Worm (Caenorhabditis elegans) whole organism, L4/young adult: ENCODE data around the gene ZK632.9.

Experiments used
- W03F9.2 ChIP-seq: fragments of 150-350 bp; optimal IDR thresholded peaks from 2 replicates; lab custom pipeline; 2014; ENCODE audit warnings: missing biosample characterization, missing genetic modification characterization
- dao-5 ChIP-seq: sonication (generic microtip); optimal IDR thresholded peaks from 2 replicates; lab custom pipeline; 2016; ENCODE audit warnings: missing genotype, missing genetic modification characterization, moderate library complexity, missing compliant biosample characterization
- him-1 ChIP-seq: sonication (generic microtip); optimal IDR thresholded peaks from 2 replicates; lab custom pipeline; 2016; ENCODE audit warnings: missing genotype, missing genetic modification reagents, missing genetic modification characterization, missing compliant biosample characterization

DNA sequence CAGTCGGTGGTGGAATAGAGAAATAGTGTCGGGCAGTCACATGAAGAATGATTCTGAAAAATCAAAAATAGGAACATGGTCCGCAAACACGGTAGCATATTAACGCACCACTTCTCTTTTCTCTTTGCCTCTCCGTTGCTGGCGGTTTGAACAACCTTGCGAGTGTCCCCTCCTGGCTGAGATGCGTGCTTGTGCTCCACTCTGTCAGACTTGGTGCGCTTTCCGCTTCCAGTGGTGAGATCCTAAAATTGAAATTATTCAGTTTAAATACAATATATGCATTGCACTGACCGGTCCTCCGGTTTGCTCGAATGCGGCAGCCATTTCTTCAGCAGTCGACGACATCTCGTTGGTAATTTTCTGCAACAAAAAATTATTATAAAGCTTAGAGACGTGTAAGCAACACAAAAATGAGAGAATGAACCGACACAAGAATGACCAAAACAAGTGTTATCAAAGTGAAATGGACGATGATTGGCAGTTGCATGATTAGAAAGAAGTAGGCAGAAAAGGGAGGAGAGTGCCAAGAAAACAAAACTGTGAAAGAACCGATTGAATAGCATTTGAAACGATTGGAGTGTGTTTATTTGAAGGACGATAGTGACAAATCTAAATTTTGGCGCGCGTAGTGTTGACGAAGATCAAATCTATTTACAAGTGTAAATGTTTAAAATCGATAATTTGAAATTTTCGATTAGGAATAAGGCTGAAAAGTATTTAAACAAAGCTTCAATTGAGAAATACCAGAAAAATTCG is at the start of gene ZK632.9:
- TF ChIP-seq him-1 (tag; lab: Kevin White, UChicago) (no peak), dao-5 (tag; lab: Kevin White, UChicago) (no peak), W03F9.2 (tag; lab: Kevin White, UChicago) (no peak)
